Worm (Caenorhabditis elegans): ENCODE results near the gene AH9.3.

- TF ChIP-seq K11D2.4 (GFP tag; IDR thresholded peaks at IDR 0.05) (no peak), ztf-3 (GFP tag; optimal IDR thresholded peaks at IDR 0.05) (no peak), F55B11.4 (tag; optimal IDR thresholded peaks at IDR 0.05; ENCODE audit: borderline replicate concordance, insufficient read depth) (no peak), nhr-90 (tag; optimal IDR thresholded peaks at IDR 0.05) (no peak), somi-1 (GFP tag; optimal IDR thresholded peaks at IDR 0.05) (no peak), pha-4 (tag; optimal IDR thresholded peaks at IDR 0.05) (no peak), ekl-4 (GFP tag; IDR thresholded peaks at IDR 0.05) (no peak), madf-6 (GFP tag; IDR thresholded peaks at IDR 0.05) (no peak), T07F8.4 (tag; optimal IDR thresholded peaks at IDR 0.05) (no peak), B0336.3 (GFP tag; IDR thresholded peaks at IDR 0.05) (no peak), C17E4.6 (GFP tag; IDR thresholded peaks at IDR 0.05) (no peak), him-1 (tag; optimal IDR thresholded peaks at IDR 0.05) (no peak)
These were observed 2.5 kb downstream of the AH9.3 start for ce11 chrX:2258404-2258803.

Data from whole organism, young adult.